ENCODE assay signal across 2 fruit fly cellular contexts in the genomic region with DNA sequence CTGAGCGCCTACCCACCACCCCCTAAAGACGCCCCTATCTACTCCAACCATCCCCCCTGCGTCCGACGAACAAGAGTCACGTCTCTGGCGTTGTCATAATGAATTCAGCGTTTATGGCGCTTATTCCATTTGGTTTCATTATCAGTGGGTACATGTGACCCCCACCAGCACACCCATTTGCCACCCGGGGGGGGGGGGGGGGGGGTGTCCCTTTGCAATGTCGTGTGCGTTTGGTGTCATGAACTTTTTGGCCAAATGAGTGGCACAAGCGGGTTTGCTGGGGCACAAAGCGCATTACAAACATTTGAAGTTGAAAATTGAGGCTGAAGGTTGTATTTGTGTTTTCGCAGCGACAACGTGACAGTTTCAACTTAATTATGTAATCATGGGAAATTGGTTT.
TF ChIP-seq lines count a peak whose summit lies in the region.

No protein-coding gene starts in this region.

- TF ChIP-seq CTCF in whole organism, embryonic (GFP tag; optimal IDR thresholded peaks at IDR 0.05; lab: Kevin White, UChicago) = no peak

TF ChIP-seq in whole organism, embryonic, 481 proteins besides CTCF, POLR2A, EP300 and RAD21:
- TF ChIP-seq Hr39 (optimal IDR thresholded peaks at IDR 0.05; lab: Kevin White, UChicago) = peak; percentile 93
- TF ChIP-seq crol (GFP tag; IDR thresholded peaks at IDR 0.05; lab: Robert Waterston, UW) = 0 out of 2 replicates have a peak, but pooled peaks have one; percentile 14
- TF ChIP-seq Hmr (GFP tag; optimal IDR thresholded peaks at IDR 0.05; lab: Kevin White, UChicago) = no peak
- 0 out of 3 replicates have a peak, but pooled peaks have one; percentile 40 for TF ChIP-seq CG3726 (GFP tag; IDR thresholded peaks at IDR 0.05; lab: Robert Waterston, UW)
TF ChIP-seq in whole organism, embryonic: peak in this region for 3.

TF ChIP-seq in whole organism, wandering third instar larva, 38 proteins besides CTCF, POLR2A, EP300 and RAD21:
- TF ChIP-seq CrebA (GFP tag; optimal IDR thresholded peaks at IDR 0.05; lab: Kevin White, UChicago; ENCODE audit: borderline replicate concordance) = no peak
- TF ChIP-seq Dfd (GFP tag; optimal IDR thresholded peaks at IDR 0.05; lab: Kevin White, UChicago) = peak; percentile 46
